Fruit fly (Drosophila melanogaster) whole organism, embryonic: ENCODE measurements around the gene sloth1.

ENCODE experiments used
- Awh ChIP-seq: fragments of 200-800 bp; sonication (Bioruptor generic); IDR thresholded peaks from 2 replicates; pipeline ENCODE4, ENCODE4 v1.3.6; 2022; ENCODE audit warnings: missing biosample characterization, missing genetic modification characterization
- B-H1 ChIP-seq: fragments of 200-800 bp; sonication (Bioruptor generic); IDR thresholded peaks from 3 replicates; pipeline ENCODE4 v1.3.6; 2022; ENCODE audit warnings: missing biosample characterization, missing genetic modification characterization
- BtbVII ChIP-seq: fragments of 200-800 bp; sonication (Bioruptor generic); optimal IDR thresholded peaks from 3 replicates; lab custom pipeline; 2017; ENCODE audit warnings: missing biosample characterization, mild to moderate bottlenecking, missing genetic modification characterization
- CG10274 ChIP-seq: fragments of 200-800 bp; sonication (Bioruptor generic); optimal IDR thresholded peaks from 3 replicates; lab custom pipeline; 2017; ENCODE audit warnings: missing biosample characterization, mild to moderate bottlenecking, missing genetic modification characterization
- CG10431 ChIP-seq: fragments of 200-800 bp; sonication (Bioruptor generic); optimal IDR thresholded peaks from 3 replicates; lab custom pipeline; 2018; ENCODE audit warnings: missing biosample characterization, mild to moderate bottlenecking, missing genetic modification characterization
- CG1233 ChIP-seq: fragments of 200-800 bp; sonication (Bioruptor generic); optimal IDR thresholded peaks from 4 replicates; lab custom pipeline; 2018; ENCODE audit warnings: missing biosample characterization, mild to moderate bottlenecking, missing genetic modification characterization
- CG12942 ChIP-seq: fragments of 200-800 bp; sonication (Bioruptor generic); optimal IDR thresholded peaks from 3 replicates; lab custom pipeline; 2016; ENCODE audit warnings: missing biosample characterization, missing genetic modification characterization
- CG13624 ChIP-seq: fragments of 200-800 bp; sonication (Bioruptor generic); optimal IDR thresholded peaks from 2 replicates; lab custom pipeline; 2016; ENCODE audit warnings: missing biosample characterization, missing genetic modification characterization
- CG14667 ChIP-seq: fragments of 200-800 bp; sonication (Bioruptor generic); IDR thresholded peaks from 2 replicates; pipeline ENCODE4 v1.3.6; 2022; ENCODE audit warnings: missing biosample characterization, missing genetic modification characterization
- CG16815 ChIP-seq: fragments of 200-800 bp; sonication (Bioruptor generic); optimal IDR thresholded peaks from 3 replicates; lab custom pipeline; 2017; ENCODE audit warnings: missing biosample characterization, mild to moderate bottlenecking, missing genetic modification characterization
- CG17385 ChIP-seq: fragments of 200-800 bp; sonication (Bioruptor generic); optimal IDR thresholded peaks from 3 replicates; lab custom pipeline; 2018; ENCODE audit warnings: missing biosample characterization, mild to moderate bottlenecking, missing genetic modification characterization
- CG1832 ChIP-seq: fragments of 200-800 bp; sonication (Bioruptor generic); optimal IDR thresholded peaks from 2 replicates; lab custom pipeline; 2017; ENCODE audit warnings: missing biosample characterization, mild to moderate bottlenecking, missing genetic modification characterization, inconsistent platforms
- CG2889 ChIP-seq: fragments of 200-800 bp; sonication (Bioruptor generic); IDR thresholded peaks from 3 replicates; pipeline ENCODE4 v1.3.6; 2022; ENCODE audit warnings: missing biosample characterization, missing genetic modification characterization
- CG30020 ChIP-seq: fragments of 200-800 bp; optimal IDR thresholded peaks from 2 replicates; lab custom pipeline; 2019; ENCODE audit warnings: missing biosample characterization, mild to moderate bottlenecking, missing genetic modification characterization, moderate library complexity
- CG31365 ChIP-seq: fragments of 200-800 bp; sonication (Bioruptor generic); optimal IDR thresholded peaks from 2 replicates; lab custom pipeline; 2018; ENCODE audit warnings: missing biosample characterization, mild to moderate bottlenecking, missing genetic modification characterization
- CG32772 ChIP-seq: fragments of 200-800 bp; sonication (Bioruptor generic); IDR thresholded peaks from 2 replicates; pipeline ENCODE4 v1.3.6; 2022; ENCODE audit warnings: missing biosample characterization, missing genetic modification characterization
- CG4282 ChIP-seq: fragments of 200-800 bp; sonication (Bioruptor generic); optimal IDR thresholded peaks from 2 replicates; lab custom pipeline; 2016; ENCODE audit warnings: missing biosample characterization, missing genetic modification characterization
- CG6272 ChIP-seq: fragments of 200-800 bp; sonication (Bioruptor generic); IDR thresholded peaks from 2 replicates; pipeline ENCODE4 v1.3.6; 2022; ENCODE audit warnings: missing biosample characterization, missing genetic modification characterization
- CG8089 ChIP-seq: fragments of 200-800 bp; sonication (Bioruptor generic); optimal IDR thresholded peaks from 3 replicates; lab custom pipeline; 2016; ENCODE audit warnings: missing biosample characterization, missing genetic modification characterization
- CG8281 ChIP-seq: fragments of 200-800 bp; sonication (Bioruptor generic); optimal IDR thresholded peaks from 2 replicates; lab custom pipeline; 2018; ENCODE audit warnings: missing biosample characterization, mild to moderate bottlenecking, missing genetic modification characterization, moderate library complexity
- CG8388 ChIP-seq: fragments of 200-800 bp; sonication (Bioruptor generic); optimal IDR thresholded peaks from 2 replicates; lab custom pipeline; 2019; ENCODE audit warnings: missing biosample characterization, mild to moderate bottlenecking, missing genetic modification characterization, moderate library complexity
- CG8924 ChIP-seq: fragments of 200-800 bp; optimal IDR thresholded peaks from 3 replicates; lab custom pipeline; 2019; ENCODE audit warnings: missing biosample characterization, mild to moderate bottlenecking, missing genetic modification characterization, moderate library complexity
- CG8944 ChIP-seq: fragments of 200-800 bp; sonication (Bioruptor generic); optimal IDR thresholded peaks from 3 replicates; lab custom pipeline; 2016; ENCODE audit warnings: missing biosample characterization, missing genetic modification characterization
- Dek ChIP-seq: fragments of 200-800 bp; sonication (Bioruptor generic); optimal IDR thresholded peaks from 3 replicates; lab custom pipeline; 2019; ENCODE audit warnings: missing biosample characterization, mild to moderate bottlenecking, missing genetic modification characterization, moderate library complexity
- HmgZ ChIP-seq: fragments of 200-800 bp; sonication (Bioruptor generic); optimal IDR thresholded peaks from 2 replicates; lab custom pipeline; 2018; ENCODE audit warnings: missing biosample characterization, mild to moderate bottlenecking, missing genetic modification characterization
- Hr39 ChIP-seq: fragments of >200 bp; optimal IDR thresholded peaks from 2 replicates; lab custom pipeline; 2017
- Hsf ChIP-seq: fragments of 200-800 bp; sonication (Bioruptor generic); optimal IDR thresholded peaks from 3 replicates; lab custom pipeline; 2016; ENCODE audit warnings: missing biosample characterization, missing genetic modification characterization
- Kr ChIP-seq: fragments of 200-800 bp; sonication (Bioruptor generic); optimal IDR thresholded peaks from 2 replicates; lab custom pipeline; 2017; ENCODE audit warnings: missing biosample characterization, mild to moderate bottlenecking, missing genetic modification characterization
- MBD-R2 ChIP-seq: fragments of 200-800 bp; sonication (Bioruptor generic); IDR thresholded peaks from 2 replicates; pipeline ENCODE4 v1.3.6; 2022; ENCODE audit warnings: missing biosample characterization, missing genetic modification characterization
- Neu2 ChIP-seq: fragments of 200-800 bp; sonication (Bioruptor generic); optimal IDR thresholded peaks from 3 replicates; lab custom pipeline; 2016; ENCODE audit warnings: missing biosample characterization, missing genetic modification characterization, borderline replicate concordance
- Scr ChIP-seq: fragments of 200-800 bp; sonication (Bioruptor generic); IDR thresholded peaks from 2 replicates; pipeline ENCODE4 v1.3.6; 2022; ENCODE audit warnings: missing biosample characterization, missing genetic modification characterization; ENCODE audit not compliant: partially characterized antibody
- Sox100B ChIP-seq: fragments of 200-800 bp; sonication (Bioruptor generic); optimal IDR thresholded peaks from 3 replicates; lab custom pipeline; 2018; ENCODE audit warnings: missing biosample characterization, mild to moderate bottlenecking, missing genetic modification characterization
- Spps ChIP-seq: fragments of 200-800 bp; sonication (Bioruptor generic); optimal IDR thresholded peaks from 2 replicates; lab custom pipeline; 2018; ENCODE audit warnings: missing biosample characterization, mild to moderate bottlenecking, missing genetic modification characterization
- YL-1 ChIP-seq: fragments of 200-800 bp; sonication (Bioruptor generic); optimal IDR thresholded peaks from 3 replicates; lab custom pipeline; 2017; ENCODE audit warnings: missing biosample characterization, mild to moderate bottlenecking, missing genetic modification characterization
- abd-A ChIP-seq: fragments of 200-800 bp; sonication (Bioruptor generic); optimal IDR thresholded peaks from 3 replicates; lab custom pipeline; 2019; ENCODE audit warnings: missing biosample characterization, mild to moderate bottlenecking, missing genetic modification characterization, moderate library complexity
- amos ChIP-seq: fragments of 200-800 bp; sonication (Bioruptor generic); IDR thresholded peaks from 2 replicates; pipeline ENCODE4 v1.3.6; 2022; ENCODE audit warnings: missing biosample characterization, missing genetic modification characterization; ENCODE audit not compliant: partially characterized antibody
- az2 ChIP-seq: fragments of 200-800 bp; sonication (Bioruptor generic); optimal IDR thresholded peaks from 3 replicates; lab custom pipeline; 2016; ENCODE audit warnings: missing biosample characterization, missing genetic modification characterization
- bowl ChIP-seq: fragments of 200-800 bp; sonication (Bioruptor generic); IDR thresholded peaks from 2 replicates; pipeline ENCODE4 v1.3.6; 2022; ENCODE audit warnings: missing biosample characterization, missing genetic modification characterization
- br ChIP-seq: fragments of >200 bp; optimal IDR thresholded peaks from 2 replicates; lab custom pipeline; 2017
- dmrt11E ChIP-seq: fragments of 200-800 bp; sonication (Bioruptor generic); optimal IDR thresholded peaks from 3 replicates; lab custom pipeline; 2018; ENCODE audit warnings: missing biosample characterization, mild to moderate bottlenecking, missing genetic modification characterization, moderate library complexity
- en ChIP-seq: fragments of 200-800 bp; sonication (Bioruptor generic); optimal IDR thresholded peaks from 2 replicates; lab custom pipeline; 2016; ENCODE audit warnings: missing biosample characterization, missing genetic modification characterization
- grau ChIP-seq: fragments of 200-800 bp; optimal IDR thresholded peaks from 3 replicates; lab custom pipeline; 2019; ENCODE audit warnings: missing biosample characterization, mild to moderate bottlenecking, missing genetic modification characterization, moderate library complexity
- gsb-n ChIP-seq: fragments of 200-800 bp; sonication (Bioruptor generic); optimal IDR thresholded peaks from 3 replicates; lab custom pipeline; 2018; ENCODE audit warnings: missing biosample characterization, mild to moderate bottlenecking, missing genetic modification characterization
- lab ChIP-seq: fragments of 200-800 bp; sonication (Bioruptor generic); optimal IDR thresholded peaks from 3 replicates; lab custom pipeline; 2017; ENCODE audit warnings: missing biosample characterization, missing genetic modification characterization, mild to moderate bottlenecking, moderate library complexity, missing genetic modification reagents
- lola ChIP-seq, 3 experiments: fragments of >200 bp in 2 of 3; fragments of 200-800 bp in 1 of 3; sonication (Bioruptor generic) in 1 of 3; optimal IDR thresholded peaks; 2 replicates each; lab custom pipeline; 2017 to 2019; ENCODE audit warnings: missing biosample characterization in 3 of 3, missing genetic modification characterization in 3 of 3, mild to moderate bottlenecking in 1 of 3, moderate library complexity in 1 of 3
- p53 ChIP-seq: fragments of 200-800 bp; sonication (Bioruptor generic); optimal IDR thresholded peaks from 2 replicates; lab custom pipeline; 2016; ENCODE audit warnings: missing biosample characterization, missing genetic modification characterization
- pum ChIP-seq: fragments of 200-800 bp; sonication (Bioruptor generic); optimal IDR thresholded peaks from 2 replicates; lab custom pipeline; 2016; ENCODE audit warnings: missing biosample characterization, missing genetic modification characterization
- slp2 ChIP-seq: fragments of 200-800 bp; sonication (Bioruptor generic); optimal IDR thresholded peaks from 2 replicates; lab custom pipeline; 2016; ENCODE audit warnings: missing biosample characterization, missing genetic modification characterization
- tup ChIP-seq: fragments of 200-800 bp; sonication (Bioruptor generic); optimal IDR thresholded peaks from 2 replicates; lab custom pipeline; 2016; ENCODE audit warnings: missing biosample characterization, mild to moderate bottlenecking, missing genetic modification characterization, moderate library complexity
- zen ChIP-seq: fragments of 200-800 bp; sonication (Bioruptor generic); optimal IDR thresholded peaks from 3 replicates; lab custom pipeline; 2018; ENCODE audit warnings: missing biosample characterization, mild to moderate bottlenecking, missing genetic modification characterization, moderate library complexity

sloth1 gene

dm6 chrX:7011063-7011743, at the start of gene sloth1, which contains the start of the genes cm and sloth2:
Gene sloth1 (plus strand): TSS chrX:7011357.
Gene cm (minus strand): TSS chrX:7011145.
Gene sloth2 (plus strand): TSS chrX:7011357.
- TF ChIP-seq abd-A (tag; lab: Kevin White, UChicago), result peak; percentile 20
- peak; percentile 31 for TF ChIP-seq CG10431 (GFP tag; lab: Kevin White, UChicago)
- TF ChIP-seq CG13624 (GFP tag; lab: Kevin White, UChicago), result peak; percentile 83
- peak; percentile 68 for TF ChIP-seq CG4282 (GFP tag; lab: Kevin White, UChicago)
- peak; percentile 70 for TF ChIP-seq B-H1 (GFP tag; lab: Robert Waterston, UW)
- TF ChIP-seq lola (GFP tag; optimal IDR thresholded peaks at IDR 0.05; lab: Kevin White, UChicago), result peak in 1 of 3 experiments; percentile 86
- TF ChIP-seq YL-1 (GFP tag; lab: Kevin White, UChicago), result peak; percentile 65
- peak; percentile 70 for TF ChIP-seq en
- TF ChIP-seq CG17385 (GFP tag; lab: Kevin White, UChicago), result peak; percentile 70
- no peak for TF ChIP-seq Kr
- TF ChIP-seq MBD-R2 (GFP tag; lab: Robert Waterston, UW), result peak; percentile 93
- peak; percentile 91 for TF ChIP-seq az2
- TF ChIP-seq br, result no peak
- peak; percentile 82 for TF ChIP-seq pum
- peak; percentile 90 for TF ChIP-seq CG32772
- peak; percentile 74 for TF ChIP-seq CG14667 (GFP tag; lab: Robert Waterston, UW)
- TF ChIP-seq CG8944 (GFP tag; lab: Kevin White, UChicago), result peak; percentile 92
- peak; percentile 69 for TF ChIP-seq Spps (tag; lab: Kevin White, UChicago)
- TF ChIP-seq BtbVII (GFP tag; lab: Kevin White, UChicago), result peak; percentile 40
- TF ChIP-seq gsb-n (tag; lab: Kevin White, UChicago), result peak; percentile 93
- peak; percentile 35 for TF ChIP-seq Neu2 (GFP tag; lab: Kevin White, UChicago)
- no peak for TF ChIP-seq Hr39 (lab: Kevin White, UChicago)
- peak; percentile 80 for TF ChIP-seq Awh
- TF ChIP-seq CG1832 (GFP tag; lab: Kevin White, UChicago), result no peak
- peak; percentile 93 for TF ChIP-seq Scr (GFP tag; lab: Robert Waterston, UW)
- TF ChIP-seq CG8388 (GFP tag; lab: Kevin White, UChicago), result peak; percentile 82
- peak; percentile 69 for TF ChIP-seq CG30020 (tag; lab: Kevin White, UChicago)
- TF ChIP-seq CG8089 (GFP tag; lab: Kevin White, UChicago), result peak; percentile 76
- TF ChIP-seq p53 (GFP tag; lab: Kevin White, UChicago), result peak; percentile 26
- peak; percentile 79 for TF ChIP-seq amos
- TF ChIP-seq CG6272 (GFP tag; lab: Robert Waterston, UW), result peak; percentile 91
- peak; percentile 66 for TF ChIP-seq tup (GFP tag; lab: Kevin White, UChicago)
- peak; percentile 51 for TF ChIP-seq CG8281 (tag; lab: Kevin White, UChicago)
- TF ChIP-seq Dek (tag; lab: Kevin White, UChicago), result peak; percentile 81
- no peak for TF ChIP-seq bowl
- TF ChIP-seq CG10274 (GFP tag; lab: Kevin White, UChicago), result peak; percentile 30
- TF ChIP-seq CG1233 (GFP tag; lab: Kevin White, UChicago), result peak; percentile 78
- TF ChIP-seq grau (tag; lab: Kevin White, UChicago), result peak; percentile 86
- TF ChIP-seq dmrt11E (tag; lab: Kevin White, UChicago), result peak; percentile 86
- peak; percentile 86 for TF ChIP-seq CG8924 (tag; lab: Kevin White, UChicago)
- TF ChIP-seq CG12942 (GFP tag; lab: Kevin White, UChicago), result peak; percentile 88
- TF ChIP-seq lab (GFP tag; lab: Kevin White, UChicago), result peak; percentile 85
- peak; percentile 77 for TF ChIP-seq CG2889 (GFP tag; lab: Robert Waterston, UW)
- peak; percentile 92 for TF ChIP-seq Hsf (GFP tag; lab: Kevin White, UChicago)
- peak; percentile 33 for TF ChIP-seq CG31365
- TF ChIP-seq CG16815, result peak; percentile 74
- peak; percentile 58 for TF ChIP-seq Sox100B (GFP tag; lab: Kevin White, UChicago)
- peak; percentile 71 for TF ChIP-seq slp2 (GFP tag; lab: Kevin White, UChicago)
- peak; percentile 94 for TF ChIP-seq HmgZ
- peak; percentile 80 for TF ChIP-seq zen
